Fruit fly (Drosophila melanogaster) whole organism, embryonic: ENCODE data around the gene CG14883.
A peak's percentile ranks its signal among the peaks of the same experiment; 100 is the strongest.

Experiments
- Antp ChIP-seq: fragments of 200-800 bp; sonication (Bioruptor generic); optimal IDR thresholded peaks from 3 replicates; lab custom pipeline; 2016; ENCODE audit warnings: missing biosample characterization, missing genetic modification characterization
- Blimp-1 ChIP-seq: fragments of 200-800 bp; sonication (Bioruptor generic); optimal IDR thresholded peaks from 3 replicates; lab custom pipeline; 2018; ENCODE audit warnings: missing biosample characterization, missing genetic modification characterization, mild to moderate bottlenecking, moderate library complexity, missing genetic modification reagents
- C15 ChIP-seq: fragments of 200-800 bp; sonication (Bioruptor generic); IDR thresholded peaks from 3 replicates; pipeline ENCODE4 v1.3.6; 2022; ENCODE audit warnings: missing biosample characterization, missing genetic modification characterization
- CG10654 ChIP-seq: fragments of 200-800 bp; sonication (Bioruptor generic); optimal IDR thresholded peaks from 2 replicates; lab custom pipeline; 2016; ENCODE audit warnings: missing biosample characterization, missing genetic modification characterization
- CG10959 ChIP-seq: fragments of 200-800 bp; sonication (Bioruptor generic); IDR thresholded peaks from 2 replicates; pipeline ENCODE4 v1.3.6; 2022; ENCODE audit warnings: missing biosample characterization, missing genetic modification characterization
- CG14441 ChIP-seq: fragments of 200-800 bp; sonication (Bioruptor generic); IDR thresholded peaks from 2 replicates; pipeline ENCODE4 v1.3.6; 2022; ENCODE audit warnings: missing biosample characterization, missing genetic modification characterization
- CG15514 ChIP-seq: fragments of 200-800 bp; sonication (Bioruptor generic); optimal IDR thresholded peaks from 3 replicates; lab custom pipeline; 2017; ENCODE audit warnings: missing biosample characterization, missing genetic modification characterization, mild to moderate bottlenecking, moderate library complexity, missing genetic modification reagents
- CG1602 ChIP-seq: fragments of 200-800 bp; sonication (Bioruptor generic); optimal IDR thresholded peaks from 3 replicates; lab custom pipeline; 2016; ENCODE audit warnings: missing biosample characterization, missing genetic modification characterization
- CG17568 ChIP-seq: fragments of 200-800 bp; sonication (Bioruptor generic); optimal IDR thresholded peaks from 2 replicates; lab custom pipeline; 2018; ENCODE audit warnings: missing biosample characterization, mild to moderate bottlenecking, missing genetic modification characterization, moderate library complexity
- CG18619 ChIP-seq: fragments of 200-800 bp; sonication (Bioruptor generic); optimal IDR thresholded peaks from 3 replicates; lab custom pipeline; 2017; ENCODE audit warnings: missing biosample characterization, mild to moderate bottlenecking, missing genetic modification characterization
- CG2889 ChIP-seq: fragments of 200-800 bp; sonication (Bioruptor generic); IDR thresholded peaks from 3 replicates; pipeline ENCODE4 v1.3.6; 2022; ENCODE audit warnings: missing biosample characterization, missing genetic modification characterization
- CG3065 ChIP-seq: fragments of 200-800 bp; sonication (Bioruptor generic); optimal IDR thresholded peaks from 2 replicates; lab custom pipeline; 2016; ENCODE audit warnings: missing biosample characterization, missing genetic modification characterization
- CG33213 ChIP-seq: fragments of 200-800 bp; sonication (Bioruptor generic); optimal IDR thresholded peaks from 3 replicates; lab custom pipeline; 2016; ENCODE audit warnings: missing biosample characterization, missing genetic modification characterization
- CG42726 ChIP-seq: fragments of 200-800 bp; sonication (Bioruptor generic); IDR thresholded peaks from 2 replicates; pipeline ENCODE4 v1.3.6; 2022; ENCODE audit warnings: missing biosample characterization, missing genetic modification characterization; ENCODE audit not compliant: partially characterized antibody
- CG4404 ChIP-seq: fragments of 200-800 bp; sonication (Bioruptor generic); IDR thresholded peaks from 2 replicates; pipeline ENCODE4 v1.3.6; 2022; ENCODE audit warnings: missing biosample characterization, missing genetic modification characterization
- CG4730 ChIP-seq: fragments of 200-800 bp; sonication (Bioruptor generic); IDR thresholded peaks from 2 replicates; pipeline ENCODE4 v1.3.6; 2022; ENCODE audit warnings: missing biosample characterization, missing genetic modification characterization
- CG6175 ChIP-seq: fragments of 200-800 bp; sonication (Bioruptor generic); IDR thresholded peaks from 3 replicates; pipeline ENCODE4 v1.3.6; 2022; ENCODE audit warnings: missing biosample characterization, missing genetic modification characterization
- CG6813 ChIP-seq: fragments of 200-800 bp; sonication (Bioruptor generic); optimal IDR thresholded peaks from 2 replicates; lab custom pipeline; 2017; ENCODE audit warnings: missing biosample characterization, missing genetic modification characterization, mild to moderate bottlenecking, moderate library complexity, missing genetic modification reagents
- CG7357 ChIP-seq: fragments of 200-800 bp; sonication (Bioruptor generic); IDR thresholded peaks from 3 replicates; pipeline ENCODE4 v1.3.6; 2022; ENCODE audit warnings: missing biosample characterization, missing genetic modification characterization
- CG9215 ChIP-seq: fragments of 200-800 bp; sonication (Bioruptor generic); IDR thresholded peaks from 2 replicates; pipeline ENCODE4 v1.3.6; 2022; ENCODE audit warnings: missing biosample characterization, missing genetic modification characterization
- CG9609 ChIP-seq: fragments of 200-800 bp; sonication (Bioruptor generic); optimal IDR thresholded peaks from 3 replicates; lab custom pipeline; 2016; ENCODE audit warnings: missing biosample characterization, missing genetic modification characterization
- D ChIP-seq, 2 experiments: fragments of 200-800 bp in 1 of 2; fragments of >200 bp in 1 of 2; sonication (Bioruptor generic) in 1 of 2; optimal IDR thresholded peaks; 2 replicates in 1 of 2; 3 replicates in 1 of 2; lab custom pipeline; 2017; ENCODE audit warnings: mild to moderate bottlenecking in 1 of 2, missing biosample characterization in 1 of 2, missing genetic modification characterization in 1 of 2, missing genetic modification reagents in 1 of 2
- D19B ChIP-seq: fragments of 200-800 bp; sonication (Bioruptor generic); optimal IDR thresholded peaks from 2 replicates; lab custom pipeline; 2017; ENCODE audit warnings: missing biosample characterization, mild to moderate bottlenecking, missing genetic modification characterization
- Dip3 ChIP-seq: fragments of 200-800 bp; sonication (Bioruptor generic); optimal IDR thresholded peaks from 3 replicates; lab custom pipeline; 2016; ENCODE audit warnings: missing biosample characterization, missing genetic modification characterization
- Eip74EF ChIP-seq, 2 experiments: fragments of 200-800 bp in 1 of 2; fragments of >200 bp in 1 of 2; sonication (Bioruptor generic) in 1 of 2; optimal IDR thresholded peaks; 2 replicates each; lab custom pipeline; 2017 to 2019; ENCODE audit warnings: missing biosample characterization in 2 of 2, missing genetic modification characterization in 2 of 2, mild to moderate bottlenecking in 1 of 2, moderate library complexity in 1 of 2
- HLH3B ChIP-seq: fragments of 200-800 bp; sonication (Bioruptor generic); IDR thresholded peaks from 2 replicates; pipeline ENCODE4 v1.3.6; 2022; ENCODE audit warnings: missing biosample characterization, missing genetic modification characterization
- HLH4C ChIP-seq: fragments of 200-800 bp; sonication (Bioruptor generic); IDR thresholded peaks from 3 replicates; pipeline ENCODE4 v1.3.6; 2022; ENCODE audit warnings: missing biosample characterization, missing genetic modification characterization; ENCODE audit not compliant: partially characterized antibody
- HLH54F ChIP-seq: fragments of 200-800 bp; sonication (Bioruptor generic); optimal IDR thresholded peaks from 3 replicates; lab custom pipeline; 2016; ENCODE audit warnings: missing biosample characterization, missing genetic modification characterization
- HLHmδ ChIP-seq: fragments of 200-800 bp; sonication (Bioruptor generic); optimal IDR thresholded peaks from 2 replicates; lab custom pipeline; 2018; ENCODE audit warnings: missing biosample characterization, mild to moderate bottlenecking, missing genetic modification characterization, moderate library complexity
- Hr39 ChIP-seq: fragments of >200 bp; optimal IDR thresholded peaks from 2 replicates; lab custom pipeline; 2017
- NFAT ChIP-seq: fragments of 200-800 bp; sonication (Bioruptor generic); IDR thresholded peaks from 2 replicates; pipeline ENCODE4 v1.3.6; 2022; ENCODE audit warnings: missing biosample characterization, missing genetic modification characterization
- NfI ChIP-seq: fragments of 200-800 bp; sonication (Bioruptor generic); optimal IDR thresholded peaks from 3 replicates; lab custom pipeline; 2018; ENCODE audit warnings: missing biosample characterization, mild to moderate bottlenecking, missing genetic modification characterization, moderate library complexity
- Sox100B ChIP-seq: fragments of 200-800 bp; sonication (Bioruptor generic); optimal IDR thresholded peaks from 3 replicates; lab custom pipeline; 2018; ENCODE audit warnings: missing biosample characterization, mild to moderate bottlenecking, missing genetic modification characterization
- Sox102F ChIP-seq: fragments of 200-800 bp; sonication (Bioruptor generic); optimal IDR thresholded peaks from 2 replicates; lab custom pipeline; 2018; ENCODE audit warnings: missing biosample characterization, mild to moderate bottlenecking, missing genetic modification characterization, moderate library complexity
- amos ChIP-seq: fragments of 200-800 bp; sonication (Bioruptor generic); IDR thresholded peaks from 2 replicates; pipeline ENCODE4 v1.3.6; 2022; ENCODE audit warnings: missing biosample characterization, missing genetic modification characterization; ENCODE audit not compliant: partially characterized antibody
- ase ChIP-seq: fragments of 200-800 bp; sonication (Bioruptor generic); IDR thresholded peaks from 3 replicates; pipeline ENCODE4 v1.3.6; 2022; ENCODE audit warnings: missing biosample characterization, missing genetic modification characterization
- crol ChIP-seq: fragments of 200-800 bp; sonication (Bioruptor generic); IDR thresholded peaks from 2 replicates; pipeline ENCODE4 v1.3.6; 2022; ENCODE audit warnings: missing biosample characterization, missing genetic modification characterization
- ftz-f1 ChIP-seq: fragments of 200-800 bp; sonication (Bioruptor generic); optimal IDR thresholded peaks from 2 replicates; lab custom pipeline; 2016; ENCODE audit warnings: missing biosample characterization, missing genetic modification characterization
- gt ChIP-seq: fragments of 200-800 bp; sonication (Bioruptor generic); IDR thresholded peaks from 2 replicates; pipeline ENCODE4 v1.3.6; 2022; ENCODE audit warnings: missing biosample characterization, missing genetic modification characterization
- klu ChIP-seq: fragments of 200-800 bp; sonication (Bioruptor generic); IDR thresholded peaks from 2 replicates; pipeline ENCODE4 v1.3.6; 2022; ENCODE audit warnings: missing biosample characterization, missing genetic modification characterization
- lmd ChIP-seq: fragments of 200-800 bp; sonication (Bioruptor generic); IDR thresholded peaks from 2 replicates; pipeline ENCODE4 v1.3.6; 2022; ENCODE audit warnings: missing biosample characterization, missing genetic modification characterization
- nmo ChIP-seq: fragments of 200-800 bp; sonication (Bioruptor generic); optimal IDR thresholded peaks from 2 replicates; lab custom pipeline; 2018; ENCODE audit warnings: missing biosample characterization, mild to moderate bottlenecking, missing genetic modification characterization, moderate library complexity
- nom ChIP-seq: fragments of 200-800 bp; sonication (Bioruptor generic); optimal IDR thresholded peaks from 2 replicates; lab custom pipeline; 2017; ENCODE audit warnings: missing biosample characterization, missing genetic modification characterization, mild to moderate bottlenecking, moderate library complexity, missing genetic modification reagents
- odd ChIP-seq: fragments of 200-800 bp; sonication (Bioruptor generic); optimal IDR thresholded peaks from 2 replicates; lab custom pipeline; 2017; ENCODE audit warnings: missing biosample characterization, mild to moderate bottlenecking, missing genetic modification characterization
- psq ChIP-seq: fragments of 200-800 bp; sonication (Bioruptor generic); optimal IDR thresholded peaks from 2 replicates; lab custom pipeline; 2017; ENCODE audit warnings: missing biosample characterization, missing genetic modification characterization
- salm ChIP-seq: fragments of 200-800 bp; sonication (Bioruptor generic); optimal IDR thresholded peaks from 2 replicates; lab custom pipeline; 2018; ENCODE audit warnings: missing biosample characterization, mild to moderate bottlenecking, missing genetic modification characterization
- sob ChIP-seq: fragments of 200-800 bp; sonication (Bioruptor generic); IDR thresholded peaks from 2 replicates; pipeline ENCODE4 v1.3.6; 2022; ENCODE audit warnings: missing biosample characterization, missing genetic modification characterization
- tgo ChIP-seq: fragments of 200-800 bp; sonication (Bioruptor generic); IDR thresholded peaks from 3 replicates; pipeline ENCODE4 v1.3.6; 2022; ENCODE audit warnings: missing biosample characterization, missing genetic modification characterization
- trem ChIP-seq: fragments of 200-800 bp; optimal IDR thresholded peaks from 3 replicates; lab custom pipeline; 2019; ENCODE audit warnings: missing biosample characterization, mild to moderate bottlenecking, missing genetic modification characterization, moderate library complexity
- zen2 ChIP-seq: fragments of 200-800 bp; sonication (Bioruptor generic); IDR thresholded peaks from 3 replicates; pipeline ENCODE4 v1.3.6; 2022; ENCODE audit warnings: missing biosample characterization, missing genetic modification characterization; ENCODE audit not compliant: partially characterized antibody

Gene CG14883

dm6 chr3R:16497379-16497778, 41.5 kb downstream of the CG14883 start (continued):
- TF ChIP-seq gt (GFP tag; lab: Robert Waterston, UW) (peak; percentile 20; the same call in 1 of the 2 replicates), zen2 (GFP tag; lab: Robert Waterston, UW) (no peak), CG4404 (GFP tag; lab: Robert Waterston, UW) (no peak), HLH3B (GFP tag; lab: Robert Waterston, UW) (peak; percentile 87), nmo (GFP tag; lab: Kevin White, UChicago) (peak; percentile 85), HLH54F (GFP tag; lab: Kevin White, UChicago) (peak; percentile 53), Antp (GFP tag; lab: Kevin White, UChicago) (peak; percentile 74), CG9609 (GFP tag; lab: Kevin White, UChicago) (peak; percentile 46), CG2889 (GFP tag; lab: Robert Waterston, UW) (peak; percentile 71; the same call in 2 of the 3 replicates), ase (GFP tag; lab: Robert Waterston, UW) (peak; percentile 95), Eip74EF (GFP tag; optimal IDR thresholded peaks at IDR 0.05; lab: Kevin White, UChicago) (peak in 1 of 2 experiments; percentile 72), klu (GFP tag; lab: Robert Waterston, UW) (peak; percentile 48; the same call in 1 of the 2 replicates), CG18619 (peak; percentile 75), NFAT (peak; percentile 88), Sox102F (GFP tag; lab: Kevin White, UChicago) (peak; percentile 92), HLHmδ (GFP tag; lab: Kevin White, UChicago) (no peak), CG1602 (peak; percentile 84), CG15514 (peak; percentile 73), ftz-f1 (no peak), sob (GFP tag; lab: Robert Waterston, UW) (peak; percentile 92), D19B (GFP tag; lab: Kevin White, UChicago) (peak; percentile 62), tgo (GFP tag; lab: Robert Waterston, UW) (peak; percentile 91), trem (tag; lab: Kevin White, UChicago) (peak; percentile 73), CG7357 (no peak), Sox100B (GFP tag; lab: Kevin White, UChicago) (peak; percentile 76), CG4730 (GFP tag; lab: Robert Waterston, UW) (peak; percentile 77), nom (GFP tag; lab: Kevin White, UChicago) (no peak), lmd (GFP tag; lab: Robert Waterston, UW) (peak; percentile 86), amos (GFP tag; lab: Robert Waterston, UW) (no peak), Hr39 (no peak), Blimp-1 (GFP tag; lab: Kevin White, UChicago) (peak; percentile 87), D (optimal IDR thresholded peaks at IDR 0.05; lab: Kevin White, UChicago) (no peak), D (GFP tag; optimal IDR thresholded peaks at IDR 0.05; lab: Kevin White, UChicago) (peak; percentile 57), NfI (GFP tag; lab: Kevin White, UChicago) (peak; percentile 90), Dip3 (GFP tag; lab: Kevin White, UChicago) (peak; percentile 31), CG6175 (GFP tag; lab: Robert Waterston, UW) (peak; percentile 86), CG6813 (GFP tag; lab: Kevin White, UChicago) (peak; percentile 75), crol (GFP tag; lab: Robert Waterston, UW) (no peak), salm (tag; lab: Kevin White, UChicago) (peak; percentile 62), CG33213 (GFP tag; lab: Kevin White, UChicago) (peak; percentile 75), CG17568 (GFP tag; lab: Kevin White, UChicago) (peak; percentile 73), CG9215 (peak; percentile 74), CG42726 (GFP tag; lab: Robert Waterston, UW) (peak; percentile 83), C15 (GFP tag; lab: Robert Waterston, UW) (0 out of 3 replicates have a peak, but pooled peaks have one; percentile 55), CG10959 (GFP tag; lab: Robert Waterston, UW) (peak; percentile 77), CG3065 (peak; percentile 52), CG14441 (GFP tag; lab: Robert Waterston, UW) (peak; percentile 92), HLH4C (GFP tag; lab: Robert Waterston, UW) (no peak), odd (GFP tag; lab: Kevin White, UChicago) (peak; percentile 70), CG10654 (GFP tag; lab: Kevin White, UChicago) (peak; percentile 80), psq (GFP tag; lab: Kevin White, UChicago) (peak; percentile 73)
